Worm (Caenorhabditis elegans): ENCODE measurements around the gene F23H11.2.

- TF ChIP-seq W03F9.2 (tag; optimal IDR thresholded peaks at IDR 0.05) (no peak), him-1 (tag; optimal IDR thresholded peaks at IDR 0.05) (no peak)
These were observed 40.5 kb downstream of the F23H11.2 start, which contains the start of gene fbxa-55 for ce11 chrIII:936037-936507.

All from whole organism, L4/young adult.